Worm (Caenorhabditis elegans): ENCODE results near the gene K02C4.2.

Gene K02C4.2

DNA sequence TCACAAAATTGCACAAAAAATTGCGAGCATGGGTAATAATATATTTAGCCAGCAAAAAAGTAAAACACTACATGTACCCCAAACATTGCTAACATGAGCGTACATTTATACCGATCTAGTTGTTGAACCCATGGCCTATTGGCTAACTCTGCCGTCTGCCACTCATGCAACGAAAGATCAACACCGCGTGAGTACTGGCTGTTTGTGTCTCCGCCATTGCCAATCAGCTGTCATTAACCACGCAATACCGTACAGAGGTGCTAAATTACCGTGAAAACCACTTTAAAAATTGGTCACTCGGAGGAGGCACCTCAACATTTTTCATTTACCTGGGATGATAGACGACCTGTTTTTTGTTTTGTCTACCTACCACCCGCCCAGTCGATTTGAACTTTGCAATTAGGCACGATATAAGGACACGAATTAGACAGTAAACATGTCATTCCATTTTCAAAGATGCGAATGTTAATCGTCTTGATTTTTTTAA lies at the start of gene K02C4.2:
K02C4.2 (plus strand) TSS at position 437 of the 487 bp plus-strand sequence.
- TF ChIP-seq pax-1 (tag; optimal IDR thresholded peaks at IDR 0.05) (no peak), sox-2 (GFP tag; IDR thresholded peaks at IDR 0.05) (no peak), unc-3 (GFP tag; conservative IDR thresholded peaks at IDR 0.05) (no peak), unc-3 (tag; optimal IDR thresholded peaks at IDR 0.05) (no peak), gmeb-2 (tag; optimal IDR thresholded peaks at IDR 0.05) (no peak), syd-9 (tag; optimal IDR thresholded peaks at IDR 0.05) (no peak), ceh-45 (GFP tag; IDR thresholded peaks at IDR 0.05) (0 out of 2 replicates have a peak, but pooled peaks have one; percentile 30), fax-1 (tag; optimal IDR thresholded peaks at IDR 0.05) (peak; percentile 9), tbx-7 (tag; optimal IDR thresholded peaks at IDR 0.05) (peak; percentile 9), odd-2 (tag; optimal IDR thresholded peaks at IDR 0.05) (peak; percentile 12), elt-2 (tag; optimal IDR thresholded peaks at IDR 0.05) (peak; percentile 82), nhr-232 (tag; optimal IDR thresholded peaks at IDR 0.05) (peak; percentile 64), unc-86 (tag; optimal IDR thresholded peaks at IDR 0.05) (peak; percentile 37), ceh-18 (tag; optimal IDR thresholded peaks at IDR 0.05) (peak; percentile 57), sdc-2 (tag; optimal IDR thresholded peaks at IDR 0.05) (no peak), ztf-16 (tag; optimal IDR thresholded peaks at IDR 0.05) (peak; percentile 67), ceh-14 (tag; optimal IDR thresholded peaks at IDR 0.05) (peak; percentile 40), fkh-6 (tag; optimal IDR thresholded peaks at IDR 0.05) (peak; percentile 46), ceh-2 (tag; optimal IDR thresholded peaks at IDR 0.05) (peak; percentile 6), lim-6 (tag; optimal IDR thresholded peaks at IDR 0.05) (no peak), eyg-1 (tag; optimal IDR thresholded peaks at IDR 0.05) (peak; percentile 52), K09A11.1 (tag; optimal IDR thresholded peaks at IDR 0.05; ENCODE audit: insufficient read depth) (peak; percentile 63), ceh-24 (tag; optimal IDR thresholded peaks at IDR 0.05) (no peak), ceh-22 (tag; optimal IDR thresholded peaks at IDR 0.05) (peak; percentile 45), tbx-2 (tag; optimal IDR thresholded peaks at IDR 0.05) (peak; percentile 73), ceh-48 (tag; optimal IDR thresholded peaks at IDR 0.05) (peak; percentile 17), dmd-4 (tag; optimal IDR thresholded peaks at IDR 0.05; ENCODE audit: borderline replicate concordance) (no peak), ttx-3 (tag; optimal IDR thresholded peaks at IDR 0.05) (peak; percentile 40), rnt-1 (tag; optimal IDR thresholded peaks at IDR 0.05) (no peak), elt-4 (tag; optimal IDR thresholded peaks at IDR 0.05) (no peak), ceh-30 (tag; optimal IDR thresholded peaks at IDR 0.05) (no peak), pha-4 (tag; optimal IDR thresholded peaks at IDR 0.05) (no peak), hlh-30 (tag; optimal IDR thresholded peaks at IDR 0.05; ENCODE audit: insufficient read depth) (peak; percentile 55), hlh-6 (tag; optimal IDR thresholded peaks at IDR 0.05) (peak; percentile 76), zip-5 (tag; optimal IDR thresholded peaks at IDR 0.05) (no peak), F13H6.1 (tag; optimal IDR thresholded peaks at IDR 0.05) (no peak), unc-42 (tag; optimal IDR thresholded peaks at IDR 0.05) (no peak), dve-1 (tag; optimal IDR thresholded peaks at IDR 0.05) (peak; percentile 76), pat-9 (tag; optimal IDR thresholded peaks at IDR 0.05) (peak; percentile 80), lin-11 (tag; optimal IDR thresholded peaks at IDR 0.05) (peak; percentile 49), Y22D7AL.16 (tag; optimal IDR thresholded peaks at IDR 0.05) (no peak), npax-4 (tag; optimal IDR thresholded peaks at IDR 0.05) (peak; percentile 18), fkh-10 (GFP tag; optimal IDR thresholded peaks at IDR 0.05) (no peak), ceh-9 (tag; optimal IDR thresholded peaks at IDR 0.05) (no peak), hlh-15 (tag; optimal IDR thresholded peaks at IDR 0.05) (no peak), mec-3 (tag; optimal IDR thresholded peaks at IDR 0.05; ENCODE audit: borderline replicate concordance) (no peak), ceh-31 (tag; optimal IDR thresholded peaks at IDR 0.05) (peak; percentile 10), pqm-1 (tag; optimal IDR thresholded peaks at IDR 0.05) (no peak), ceh-19 (GFP tag; optimal IDR thresholded peaks at IDR 0.05) (no peak), sox-4 (tag; optimal IDR thresholded peaks at IDR 0.05) (peak; percentile 55), K02D7.2 (tag; optimal IDR thresholded peaks at IDR 0.05) (peak; percentile 5), pha-2 (tag; optimal IDR thresholded peaks at IDR 0.05) (peak; percentile 21), ets-4 (tag; optimal IDR thresholded peaks at IDR 0.05) (no peak)
